Worm (Caenorhabditis elegans) whole organism, young adult: Measurements from ENCODE around the gene fbxc-26.
A peak's percentile ranks its signal among the peaks of the same experiment; 100 is the strongest.

Source experiments
- B0019.2 ChIP-seq: fragments of 200-800 bp; sonication (Bioruptor generic); conservative IDR thresholded peaks from 2 replicates; pipeline ENCODE4 v1.3.6; 2022; ENCODE audit warnings: missing genetic modification reagents, missing genetic modification characterization, missing compliant biosample characterization
- F23B12.7 ChIP-seq: sonication (generic microtip); optimal IDR thresholded peaks from 2 replicates; lab custom pipeline; 2017; ENCODE audit warnings: missing genetic modification characterization, mild to moderate bottlenecking, missing compliant biosample characterization, antibody characterized with exemption, moderate library complexity; ENCODE audit not compliant: insufficient read depth
- F33H1.4 ChIP-seq: fragments of 200-800 bp; sonication (Bioruptor generic); IDR thresholded peaks from 2 replicates; pipeline ENCODE4 v1.3.6; 2022; ENCODE audit warnings: missing genetic modification reagents, missing genetic modification characterization, missing compliant biosample characterization
- F37B4.10 ChIP-seq: fragments of 200-800 bp; sonication (Bioruptor generic); IDR thresholded peaks from 2 replicates; pipeline ENCODE4 v1.3.6; 2022; ENCODE audit warnings: missing genetic modification characterization, missing compliant biosample characterization
- F49E8.2 ChIP-seq: sonication (generic microtip); optimal IDR thresholded peaks from 3 replicates; lab custom pipeline; 2017; ENCODE audit warnings: missing genetic modification characterization, mild to moderate bottlenecking, missing compliant biosample characterization, antibody characterized with exemption, moderate library complexity; ENCODE audit not compliant: insufficient read depth
- F57A8.1 ChIP-seq: fragments of 200-800 bp; sonication (Bioruptor generic); optimal IDR thresholded peaks from 2 replicates; lab custom pipeline; 2018; ENCODE audit warnings: mild to moderate bottlenecking, missing genetic modification characterization, moderate library complexity, missing compliant biosample characterization
- K12H6.12 ChIP-seq: fragments of 200-800 bp; sonication (Bioruptor generic); optimal IDR thresholded peaks from 2 replicates; lab custom pipeline; 2018; ENCODE audit warnings: mild to moderate bottlenecking, missing genetic modification characterization, missing compliant biosample characterization
- Y56A3A.18 ChIP-seq: fragments of 200-800 bp; sonication (Bioruptor generic); IDR thresholded peaks from 2 replicates; pipeline ENCODE4 v1.3.6; 2022; ENCODE audit warnings: missing genetic modification reagents, missing genetic modification characterization, missing compliant biosample characterization
- Y67H2A.10 ChIP-seq: fragments of 200-800 bp; sonication (Bioruptor generic); conservative IDR thresholded peaks from 2 replicates; pipeline ENCODE4 v1.3.6; 2022; ENCODE audit warnings: missing genetic modification reagents, missing genetic modification characterization, missing compliant biosample characterization
- Y95B8A.8 ChIP-seq: fragments of 200-800 bp; sonication (Bioruptor generic); IDR thresholded peaks from 2 replicates; pipeline ENCODE4 v1.3.6; 2022; ENCODE audit warnings: missing genetic modification reagents, missing genetic modification characterization, missing compliant biosample characterization
- ZK185.1 ChIP-seq: sonication (generic microtip); optimal IDR thresholded peaks from 2 replicates; lab custom pipeline; 2016; ENCODE audit warnings: mild to moderate bottlenecking, missing genetic modification characterization, missing compliant biosample characterization; ENCODE audit not compliant: poor library complexity, severe bottlenecking
- akir-1 ChIP-seq: fragments of 200-800 bp; sonication (Bioruptor generic); optimal IDR thresholded peaks from 2 replicates; lab custom pipeline; 2018; ENCODE audit warnings: mild to moderate bottlenecking, missing genetic modification characterization, moderate library complexity, missing compliant biosample characterization
- aptf-2 ChIP-seq: fragments of 200-800 bp; sonication (Bioruptor generic); conservative IDR thresholded peaks from 2 replicates; pipeline ENCODE4 v1.3.6; 2022; ENCODE audit warnings: missing genetic modification reagents, missing genetic modification characterization, missing compliant biosample characterization
- chd-7 ChIP-seq: sonication (generic microtip); optimal IDR thresholded peaks from 2 replicates; lab custom pipeline; 2016; ENCODE audit warnings: mild to moderate bottlenecking, missing genetic modification characterization, moderate library complexity, missing compliant biosample characterization
- efl-1 ChIP-seq: fragments of 150-350 bp; optimal IDR thresholded peaks from 2 replicates; lab custom pipeline; 2014; ENCODE audit warnings: missing biosample characterization, missing genetic modification reagents, missing genetic modification characterization
- egrh-3 ChIP-seq: fragments of 200-800 bp; sonication (Bioruptor generic); IDR thresholded peaks from 2 replicates; pipeline ENCODE4 v1.3.6; 2022; ENCODE audit warnings: missing genetic modification reagents, missing genetic modification characterization, missing compliant biosample characterization
- hrde-1 ChIP-seq: sonication (generic microtip); optimal IDR thresholded peaks from 2 replicates; lab custom pipeline; 2016; ENCODE audit warnings: missing genetic modification characterization, mild to moderate bottlenecking, missing compliant biosample characterization, moderate library complexity, missing genotype, missing genetic modification reagents, borderline replicate concordance
- let-607 ChIP-seq, 2 experiments: fragments of 200-800 bp in 1 of 2; sonication (Bioruptor generic) in 1 of 2; sonication (generic microtip) in 1 of 2; optimal IDR thresholded peaks; 2 replicates each; lab custom pipeline; 2016 to 2018; ENCODE audit warnings: mild to moderate bottlenecking in 2 of 2, missing compliant biosample characterization in 2 of 2, missing genetic modification characterization in 2 of 2, moderate library complexity in 2 of 2, missing genotype in 1 of 2
- lin-40 ChIP-seq: sonication (generic microtip); optimal IDR thresholded peaks from 2 replicates; lab custom pipeline; 2016; ENCODE audit warnings: missing genetic modification characterization, mild to moderate bottlenecking, missing compliant biosample characterization, missing genotype, missing genetic modification reagents
- lsy-27 ChIP-seq: sonication (generic microtip); optimal IDR thresholded peaks from 2 replicates; lab custom pipeline; 2017; ENCODE audit warnings: missing genetic modification characterization, mild to moderate bottlenecking, missing compliant biosample characterization, antibody characterized with exemption, missing genotype, borderline replicate concordance; ENCODE audit not compliant: insufficient read depth
- nfya-1 ChIP-seq: sonication (generic microtip); optimal IDR thresholded peaks from 2 replicates; lab custom pipeline; 2017; ENCODE audit warnings: antibody characterized with exemption, missing compliant biosample characterization, missing genetic modification characterization, borderline replicate concordance; ENCODE audit not compliant: insufficient read depth
- nhr-179 ChIP-seq: sonication (generic microtip); optimal IDR thresholded peaks from 2 replicates; lab custom pipeline; 2016; ENCODE audit warnings: mild to moderate bottlenecking, missing genetic modification characterization, missing compliant biosample characterization
- nhr-27 ChIP-seq: fragments of 200-800 bp; sonication (Bioruptor generic); optimal IDR thresholded peaks from 2 replicates; lab custom pipeline; 2018; ENCODE audit warnings: mild to moderate bottlenecking, missing genetic modification characterization, moderate library complexity, missing compliant biosample characterization
- nhr-90 ChIP-seq: sonication (generic microtip); optimal IDR thresholded peaks from 2 replicates; lab custom pipeline; 2016; ENCODE audit warnings: missing genotype, mild to moderate bottlenecking, missing genetic modification characterization, missing compliant biosample characterization
- pbrm-1 ChIP-seq: fragments of 200-800 bp; sonication (Bioruptor generic); IDR thresholded peaks from 2 replicates; pipeline ENCODE4 v1.3.6; 2022; ENCODE audit warnings: missing genetic modification reagents, missing genetic modification characterization, missing compliant biosample characterization
- sdz-38 ChIP-seq: sonication (generic microtip); optimal IDR thresholded peaks from 2 replicates; lab custom pipeline; 2016; ENCODE audit warnings: missing genotype, missing genetic modification characterization, missing compliant biosample characterization
- sea-2 ChIP-seq: fragments of 200-800 bp; sonication (Bioruptor generic); IDR thresholded peaks from 2 replicates; pipeline ENCODE4 v1.3.6; 2022; ENCODE audit warnings: missing genetic modification characterization, missing compliant biosample characterization
- snpc-4 ChIP-seq, 5 experiments: fragments of 150-350 bp in 1 of 5; sonication (generic microtip) in 4 of 5; optimal IDR thresholded peaks; 2 replicates each; lab custom pipeline; 2014 to 2018; ENCODE audit warnings: missing genetic modification characterization in 5 of 5, missing biosample characterization in 3 of 5, antibody characterized with exemption in 2 of 5, mild to moderate bottlenecking in 2 of 5, missing compliant biosample characterization in 2 of 5, missing genotype in 2 of 5, moderate library complexity in 2 of 5, missing genetic modification reagents in 1 of 5
- somi-1 ChIP-seq: fragments of 200-800 bp; sonication (Bioruptor generic); optimal IDR thresholded peaks from 2 replicates; lab custom pipeline; 2018; ENCODE audit warnings: mild to moderate bottlenecking, missing genetic modification characterization, missing compliant biosample characterization
- tbp1 ChIP-seq: fragments of 200-800 bp; sonication (Bioruptor generic); optimal IDR thresholded peaks from 2 replicates; lab custom pipeline; 2018; ENCODE audit warnings: mild to moderate bottlenecking, missing genetic modification characterization, missing compliant biosample characterization
- tbx-9 ChIP-seq: sonication (generic microtip); optimal IDR thresholded peaks from 2 replicates; lab custom pipeline; 2016; ENCODE audit warnings: borderline replicate concordance, missing genetic modification characterization, inconsistent platforms, missing compliant biosample characterization
- unc-62 ChIP-seq: fragments of 150-350 bp; optimal IDR thresholded peaks from 2 replicates; lab custom pipeline; 2014; ENCODE audit warnings: missing biosample characterization, missing genetic modification reagents, missing genetic modification characterization
- zfh-2 ChIP-seq: fragments of 200-800 bp; sonication (Bioruptor generic); conservative IDR thresholded peaks from 2 replicates; pipeline ENCODE4 v1.3.6; 2022; ENCODE audit warnings: missing genetic modification reagents, missing genetic modification characterization, missing compliant biosample characterization
- ztf-18 ChIP-seq: sonication (generic microtip); optimal IDR thresholded peaks from 2 replicates; lab custom pipeline; 2016; ENCODE audit warnings: missing genotype, mild to moderate bottlenecking, missing genetic modification characterization, missing compliant biosample characterization
- ztf-25 ChIP-seq: fragments of 200-800 bp; sonication (Bioruptor generic); IDR thresholded peaks from 2 replicates; pipeline ENCODE4 v1.3.6; 2022; ENCODE audit warnings: missing genetic modification reagents, missing genetic modification characterization, missing compliant biosample characterization
- ztf-26 ChIP-seq: sonication (generic microtip); optimal IDR thresholded peaks from 2 replicates; lab custom pipeline; 2017; ENCODE audit warnings: missing genetic modification characterization, missing compliant biosample characterization
- ztf-28 ChIP-seq: fragments of 200-800 bp; sonication (Bioruptor generic); IDR thresholded peaks from 2 replicates; pipeline ENCODE4 v1.3.6; 2022; ENCODE audit warnings: missing genetic modification reagents, missing genetic modification characterization, missing compliant biosample characterization

The fbxc-26 gene

ce11 chrII:1695861-1696260 is 1.4 kb upstream of the fbxc-26 start, which contains the start of gene F58E1.13:
Gene F58E1.13 (minus strand): TSS chrII:1695872.
- TF ChIP-seq sdz-38 (tag; lab: Kevin White, UChicago) (no peak), efl-1 (peak; percentile 5), ztf-25 (GFP tag; lab: Robert Waterston, UW) (no peak), Y95B8A.8 (GFP tag; lab: Robert Waterston, UW) (no peak), F57A8.1 (GFP tag; lab: Kevin White, UChicago) (no peak), tbx-9 (tag; lab: Kevin White, UChicago) (no peak), hrde-1 (no peak), nhr-27 (tag; lab: Kevin White, UChicago) (no peak), aptf-2 (GFP tag; lab: Robert Waterston, UW) (peak; percentile 90), ZK185.1 (tag; lab: Kevin White, UChicago) (no peak), egrh-3 (GFP tag; lab: Robert Waterston, UW) (no peak), lsy-27 (tag; lab: Kevin White, UChicago) (no peak), chd-7 (tag; lab: Kevin White, UChicago) (no peak)

ce11 chrII:1692827-1693226 is 1.6 kb downstream of the fbxc-26 start, which contains the start of gene fbxc-21:
Gene fbxc-21 (minus strand): TSS chrII:1692927.
- TF ChIP-seq ztf-28 (GFP tag; lab: Robert Waterston, UW) (no peak), zfh-2 (GFP tag; lab: Robert Waterston, UW) (no peak), snpc-4 (GFP tag; optimal IDR thresholded peaks at IDR 0.05; lab: Kevin White, UChicago) (no peak), snpc-4 (tag; optimal IDR thresholded peaks at IDR 0.05; lab: Kevin White, UChicago) (no peak), ztf-18 (tag; lab: Kevin White, UChicago) (no peak), sea-2 (no peak), unc-62 (GFP tag; lab: Kevin White, UChicago) (no peak), nfya-1 (tag; lab: Kevin White, UChicago) (no peak), F49E8.2 (tag; lab: Kevin White, UChicago) (no peak), efl-1 (no peak), nhr-90 (tag; lab: Kevin White, UChicago) (no peak), F33H1.4 (GFP tag; lab: Robert Waterston, UW) (no peak)

ce11 chrII:1691011-1691410 is 3.4 kb downstream of the fbxc-26 start, which contains the start of gene fbxc-22:
Gene fbxc-22 (minus strand): TSS chrII:1691111.
- TF ChIP-seq akir-1 (GFP tag; lab: Kevin White, UChicago) (no peak), Y67H2A.10 (GFP tag; lab: Robert Waterston, UW) (no peak), somi-1 (GFP tag; lab: Kevin White, UChicago) (no peak), Y56A3A.18 (GFP tag; lab: Robert Waterston, UW) (no peak), ztf-26 (tag; lab: Kevin White, UChicago) (no peak), pbrm-1 (GFP tag; lab: Robert Waterston, UW) (no peak), F23B12.7 (tag; lab: Kevin White, UChicago) (no peak), nhr-179 (tag; lab: Kevin White, UChicago) (no peak), tbp1 (no peak), B0019.2 (GFP tag; lab: Robert Waterston, UW) (no peak), hrde-1 (no peak), lin-40 (tag; lab: Kevin White, UChicago) (no peak), K12H6.12 (tag; lab: Kevin White, UChicago) (no peak), F37B4.10 (no peak), let-607 (tag; optimal IDR thresholded peaks at IDR 0.05; lab: Kevin White, UChicago) (no peak), egrh-3 (GFP tag; lab: Robert Waterston, UW) (no peak)
